Fruit fly (Drosophila melanogaster) whole organism, embryonic: ENCODE results near the gene Gga.

Experiments used
- Atf-2 ChIP-seq: fragments of 200-800 bp; sonication (Bioruptor generic); optimal IDR thresholded peaks from 2 replicates; lab custom pipeline; 2016; ENCODE audit warnings: missing biosample characterization, missing genetic modification characterization
- B-H1 ChIP-seq: fragments of 200-800 bp; sonication (Bioruptor generic); IDR thresholded peaks from 3 replicates; pipeline ENCODE4 v1.3.6; 2022; ENCODE audit warnings: missing biosample characterization, missing genetic modification characterization
- CG10147 ChIP-seq: fragments of 200-800 bp; sonication (Bioruptor generic); optimal IDR thresholded peaks from 2 replicates; lab custom pipeline; 2019; ENCODE audit warnings: missing biosample characterization, mild to moderate bottlenecking, missing genetic modification characterization, moderate library complexity
- CG10979 ChIP-seq: fragments of 200-800 bp; sonication (Bioruptor generic); optimal IDR thresholded peaks from 2 replicates; lab custom pipeline; 2018; ENCODE audit warnings: missing biosample characterization, mild to moderate bottlenecking, missing genetic modification characterization, moderate library complexity
- CG11247 ChIP-seq: fragments of 200-800 bp; sonication (Bioruptor generic); IDR thresholded peaks from 2 replicates; pipeline ENCODE4 v1.3.6; 2022; ENCODE audit warnings: missing biosample characterization, missing genetic modification characterization
- CG11723 ChIP-seq: fragments of 200-800 bp; sonication (Bioruptor generic); optimal IDR thresholded peaks from 2 replicates; lab custom pipeline; 2017; ENCODE audit warnings: missing biosample characterization, mild to moderate bottlenecking, missing genetic modification characterization
- CG12299 ChIP-seq: fragments of 200-800 bp; sonication (Bioruptor generic); optimal IDR thresholded peaks from 2 replicates; lab custom pipeline; 2018; ENCODE audit warnings: missing biosample characterization, mild to moderate bottlenecking, missing genetic modification characterization
- CG12391 ChIP-seq: fragments of 200-800 bp; sonication (Bioruptor generic); optimal IDR thresholded peaks from 3 replicates; lab custom pipeline; 2018; ENCODE audit warnings: missing biosample characterization, mild to moderate bottlenecking, missing genetic modification characterization, moderate library complexity
- CG13123 ChIP-seq: fragments of 200-800 bp; sonication (Bioruptor generic); optimal IDR thresholded peaks from 2 replicates; lab custom pipeline; 2016; ENCODE audit warnings: missing biosample characterization, missing genetic modification characterization
- CG17186 ChIP-seq: fragments of 200-800 bp; sonication (Bioruptor generic); optimal IDR thresholded peaks from 3 replicates; lab custom pipeline; 2017; ENCODE audit warnings: missing biosample characterization, missing genetic modification reagents, missing genetic modification characterization
- CG17829 ChIP-seq: fragments of 200-800 bp; optimal IDR thresholded peaks from 2 replicates; lab custom pipeline; 2019; ENCODE audit warnings: missing biosample characterization, mild to moderate bottlenecking, missing genetic modification characterization, moderate library complexity
- CG18262 ChIP-seq: fragments of 200-800 bp; optimal IDR thresholded peaks from 3 replicates; lab custom pipeline; 2019; ENCODE audit warnings: missing biosample characterization, mild to moderate bottlenecking, missing genetic modification characterization, moderate library complexity
- CG2129 ChIP-seq: fragments of 200-800 bp; sonication (Bioruptor generic); IDR thresholded peaks from 2 replicates; pipeline ENCODE4 v1.3.6; 2022; ENCODE audit warnings: missing biosample characterization, missing genetic modification characterization; ENCODE audit not compliant: partially characterized antibody
- CG30431 ChIP-seq: fragments of 200-800 bp; sonication (Bioruptor generic); optimal IDR thresholded peaks from 2 replicates; lab custom pipeline; 2017; ENCODE audit warnings: missing biosample characterization, missing genetic modification characterization
- CG32772 ChIP-seq: fragments of 200-800 bp; sonication (Bioruptor generic); IDR thresholded peaks from 2 replicates; pipeline ENCODE4 v1.3.6; 2022; ENCODE audit warnings: missing biosample characterization, missing genetic modification characterization
- CG6791 ChIP-seq: fragments of 200-800 bp; sonication (Bioruptor generic); IDR thresholded peaks from 3 replicates; pipeline ENCODE4 v1.3.6; 2022; ENCODE audit warnings: missing biosample characterization, missing genetic modification characterization; ENCODE audit not compliant: partially characterized antibody
- CG6813 ChIP-seq: fragments of 200-800 bp; sonication (Bioruptor generic); optimal IDR thresholded peaks from 2 replicates; lab custom pipeline; 2017; ENCODE audit warnings: missing biosample characterization, missing genetic modification characterization, mild to moderate bottlenecking, moderate library complexity, missing genetic modification reagents
- CG7928 ChIP-seq: fragments of 200-800 bp; sonication (Bioruptor generic); optimal IDR thresholded peaks from 2 replicates; lab custom pipeline; 2017; ENCODE audit warnings: missing biosample characterization, mild to moderate bottlenecking, missing genetic modification characterization
- CG7987 ChIP-seq: fragments of 200-800 bp; sonication (Bioruptor generic); optimal IDR thresholded peaks from 2 replicates; lab custom pipeline; 2018; ENCODE audit warnings: missing biosample characterization, mild to moderate bottlenecking, missing genetic modification characterization, moderate library complexity
- CG8924 ChIP-seq: fragments of 200-800 bp; optimal IDR thresholded peaks from 3 replicates; lab custom pipeline; 2019; ENCODE audit warnings: missing biosample characterization, mild to moderate bottlenecking, missing genetic modification characterization, moderate library complexity
- CG9727 ChIP-seq: fragments of 200-800 bp; sonication (Bioruptor generic); optimal IDR thresholded peaks from 3 replicates; lab custom pipeline; 2017; ENCODE audit warnings: missing biosample characterization, mild to moderate bottlenecking, missing genetic modification characterization
- CkIIα-i1 ChIP-seq: fragments of 200-800 bp; sonication (Bioruptor generic); IDR thresholded peaks from 2 replicates; pipeline ENCODE4 v1.3.6; 2022; ENCODE audit warnings: missing biosample characterization, missing genetic modification characterization
- D19B ChIP-seq: fragments of 200-800 bp; sonication (Bioruptor generic); optimal IDR thresholded peaks from 2 replicates; lab custom pipeline; 2017; ENCODE audit warnings: missing biosample characterization, mild to moderate bottlenecking, missing genetic modification characterization
- H2.0 ChIP-seq: fragments of 200-800 bp; sonication (Bioruptor generic); IDR thresholded peaks from 2 replicates; pipeline ENCODE4 v1.3.6; 2022; ENCODE audit warnings: missing biosample characterization, missing genetic modification characterization
- HLH54F ChIP-seq: fragments of 200-800 bp; sonication (Bioruptor generic); optimal IDR thresholded peaks from 3 replicates; lab custom pipeline; 2016; ENCODE audit warnings: missing biosample characterization, missing genetic modification characterization
- Lim3 ChIP-seq: fragments of 200-800 bp; sonication (Bioruptor generic); IDR thresholded peaks from 2 replicates; pipeline ENCODE4 v1.3.6; 2022; ENCODE audit warnings: missing biosample characterization, missing genetic modification characterization
- Med ChIP-seq: fragments of 200-800 bp; sonication (Bioruptor generic); peaks from one replicate; lab custom pipeline; 2016; ENCODE audit warnings: missing biosample characterization, missing genetic modification characterization, mild to moderate bottlenecking, inconsistent platforms, moderate library complexity
- Meics ChIP-seq: fragments of 200-800 bp; sonication (Bioruptor generic); optimal IDR thresholded peaks from 2 replicates; lab custom pipeline; 2017; ENCODE audit warnings: missing biosample characterization, mild to moderate bottlenecking, missing genetic modification characterization
- Nf-YB ChIP-seq: fragments of 200-800 bp; sonication (Bioruptor generic); optimal IDR thresholded peaks from 3 replicates; lab custom pipeline; 2019; ENCODE audit warnings: missing biosample characterization, mild to moderate bottlenecking, missing genetic modification characterization, moderate library complexity
- Sox102F ChIP-seq: fragments of 200-800 bp; sonication (Bioruptor generic); optimal IDR thresholded peaks from 2 replicates; lab custom pipeline; 2018; ENCODE audit warnings: missing biosample characterization, mild to moderate bottlenecking, missing genetic modification characterization, moderate library complexity
- ab ChIP-seq: fragments of 200-800 bp; sonication (Bioruptor generic); optimal IDR thresholded peaks from 2 replicates; lab custom pipeline; 2016; ENCODE audit warnings: missing biosample characterization, missing genetic modification characterization
- aop ChIP-seq: fragments of 200-800 bp; sonication (Bioruptor generic); IDR thresholded peaks from 2 replicates; pipeline ENCODE4 v1.3.6; 2022; ENCODE audit warnings: missing biosample characterization, missing genetic modification characterization
- crc ChIP-seq: fragments of 200-800 bp; sonication (Bioruptor generic); optimal IDR thresholded peaks from 2 replicates; lab custom pipeline; 2016; ENCODE audit warnings: missing biosample characterization, missing genetic modification characterization
- croc ChIP-seq: fragments of 200-800 bp; sonication (Bioruptor generic); conservative IDR thresholded peaks from 3 replicates; pipeline ENCODE4 v1.3.6; 2022; ENCODE audit warnings: missing biosample characterization, missing genetic modification characterization
- dati ChIP-seq: fragments of 200-800 bp; sonication (Bioruptor generic); IDR thresholded peaks from 2 replicates; pipeline ENCODE4 v1.3.6; 2022; ENCODE audit warnings: missing biosample characterization, missing genetic modification characterization
- ems ChIP-seq: fragments of 200-800 bp; sonication (Bioruptor generic); optimal IDR thresholded peaks from 3 replicates; lab custom pipeline; 2016; ENCODE audit warnings: missing biosample characterization, missing genetic modification characterization
- fd96Cb ChIP-seq: fragments of 200-800 bp; sonication (Bioruptor generic); optimal IDR thresholded peaks from 2 replicates; lab custom pipeline; 2018; ENCODE audit warnings: missing biosample characterization, mild to moderate bottlenecking, missing genetic modification characterization, moderate library complexity
- gcm ChIP-seq: fragments of 200-800 bp; sonication (Bioruptor generic); optimal IDR thresholded peaks from 2 replicates; lab custom pipeline; 2019; ENCODE audit warnings: missing biosample characterization, mild to moderate bottlenecking, missing genetic modification characterization, moderate library complexity
- grau ChIP-seq: fragments of 200-800 bp; optimal IDR thresholded peaks from 3 replicates; lab custom pipeline; 2019; ENCODE audit warnings: missing biosample characterization, mild to moderate bottlenecking, missing genetic modification characterization, moderate library complexity
- odd ChIP-seq: fragments of 200-800 bp; sonication (Bioruptor generic); optimal IDR thresholded peaks from 2 replicates; lab custom pipeline; 2017; ENCODE audit warnings: missing biosample characterization, mild to moderate bottlenecking, missing genetic modification characterization
- onecut ChIP-seq: fragments of 200-800 bp; sonication (Bioruptor generic); IDR thresholded peaks from 2 replicates; pipeline ENCODE4 v1.3.6; 2022; ENCODE audit warnings: missing biosample characterization, missing genetic modification characterization
- otp ChIP-seq: fragments of 200-800 bp; sonication (Bioruptor generic); IDR thresholded peaks from 3 replicates; pipeline ENCODE4, ENCODE4 v1.3.6; 2022; ENCODE audit warnings: missing biosample characterization, missing genetic modification characterization
- pb ChIP-seq: fragments of 200-800 bp; sonication (Bioruptor generic); optimal IDR thresholded peaks from 3 replicates; lab custom pipeline; 2016; ENCODE audit warnings: missing biosample characterization, missing genetic modification characterization
- pho ChIP-seq: fragments of 200-800 bp; sonication (Bioruptor generic); optimal IDR thresholded peaks from 2 replicates; lab custom pipeline; 2016; ENCODE audit warnings: missing biosample characterization, missing genetic modification characterization
- seq ChIP-seq: fragments of 200-800 bp; sonication (Bioruptor generic); IDR thresholded peaks from 2 replicates; pipeline ENCODE4 v1.3.6; 2022; ENCODE audit warnings: missing biosample characterization, missing genetic modification characterization
- shn ChIP-seq: fragments of 200-800 bp; sonication (Bioruptor generic); optimal IDR thresholded peaks from 3 replicates; lab custom pipeline; 2016; ENCODE audit warnings: missing biosample characterization, missing genetic modification characterization
- so ChIP-seq: fragments of 200-800 bp; sonication (Bioruptor generic); IDR thresholded peaks from 3 replicates; pipeline ENCODE4 v1.3.6; 2022; ENCODE audit warnings: missing biosample characterization, missing genetic modification characterization
- sqz ChIP-seq: fragments of 200-800 bp; sonication (Bioruptor generic); optimal IDR thresholded peaks from 3 replicates; lab custom pipeline; 2018; ENCODE audit warnings: missing biosample characterization, mild to moderate bottlenecking, missing genetic modification characterization
- sug ChIP-seq: fragments of 200-800 bp; optimal IDR thresholded peaks from 2 replicates; lab custom pipeline; 2019; ENCODE audit warnings: missing biosample characterization, mild to moderate bottlenecking, missing genetic modification characterization, moderate library complexity
- tio ChIP-seq: fragments of 200-800 bp; sonication (Bioruptor generic); optimal IDR thresholded peaks from 2 replicates; lab custom pipeline; 2017; ENCODE audit warnings: missing biosample characterization, missing genetic modification characterization, inconsistent platforms
- tup ChIP-seq: fragments of 200-800 bp; sonication (Bioruptor generic); optimal IDR thresholded peaks from 2 replicates; lab custom pipeline; 2016; ENCODE audit warnings: missing biosample characterization, mild to moderate bottlenecking, missing genetic modification characterization, moderate library complexity
- usp ChIP-seq: fragments of >200 bp; optimal IDR thresholded peaks from 2 replicates; lab custom pipeline; 2017; ENCODE audit warnings: missing biosample characterization, missing genetic modification characterization

Gene Gga

DNA sequence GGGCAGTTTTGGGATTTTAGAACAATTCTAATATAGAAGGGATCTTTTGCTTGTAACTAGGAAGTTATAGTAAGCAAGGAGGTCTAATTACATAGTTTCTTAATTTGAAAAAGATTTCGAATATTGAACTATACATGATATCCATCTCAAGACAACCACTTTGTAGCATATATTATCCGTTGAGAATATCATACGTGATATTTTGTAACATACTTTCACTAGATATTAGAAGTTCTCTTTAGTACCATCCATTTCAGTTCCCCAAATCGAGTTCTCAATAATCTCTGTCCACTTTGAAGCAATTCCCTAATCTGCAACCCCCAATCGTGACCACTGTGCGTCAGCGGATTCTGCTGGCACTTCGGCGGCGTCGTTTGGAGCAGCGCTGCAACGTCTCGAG lies 14.6 kb downstream of the Gga start (continued):
- TF ChIP-seq CG7987 (GFP tag; lab: Kevin White, UChicago), result no peak
- peak; percentile 39 for TF ChIP-seq CG12391 (tag; lab: Kevin White, UChicago)
- TF ChIP-seq onecut (GFP tag; lab: Robert Waterston, UW), result no peak
- TF ChIP-seq HLH54F, result no peak
- peak; percentile 50; the same call in 1 of the 2 replicates for TF ChIP-seq CG32772
- no peak for TF ChIP-seq CG11723 (GFP tag; lab: Kevin White, UChicago)
- TF ChIP-seq pb (GFP tag; lab: Kevin White, UChicago), result no peak
- no peak for TF ChIP-seq tio (GFP tag; lab: Kevin White, UChicago)
- TF ChIP-seq grau, result peak; percentile 25
- no peak for TF ChIP-seq odd (GFP tag; lab: Kevin White, UChicago)
- TF ChIP-seq so, result no peak
- no peak for TF ChIP-seq CG6791 (GFP tag; lab: Robert Waterston, UW)
- TF ChIP-seq CG11247, result no peak
- peak; percentile 1 for TF ChIP-seq Atf-2 (GFP tag; lab: Kevin White, UChicago)
- TF ChIP-seq CG7928 (GFP tag; lab: Kevin White, UChicago), result no peak
- no peak for TF ChIP-seq Sox102F (GFP tag; lab: Kevin White, UChicago)
- no peak for TF ChIP-seq sug (tag; lab: Kevin White, UChicago)
- no peak for TF ChIP-seq CG17186 (GFP tag; lab: Kevin White, UChicago)
- TF ChIP-seq Med (GFP tag; lab: Kevin White, UChicago), result peak; percentile 51
- no peak for TF ChIP-seq CG10147 (GFP tag; lab: Kevin White, UChicago)
- no peak for TF ChIP-seq aop
- no peak for TF ChIP-seq dati (GFP tag; lab: Robert Waterston, UW)
- no peak for TF ChIP-seq otp (GFP tag; lab: Robert Waterston, UW)
- TF ChIP-seq Nf-YB (GFP tag; lab: Kevin White, UChicago), result no peak
- TF ChIP-seq CG2129, result no peak
- no peak for TF ChIP-seq seq
- peak; percentile 19 for TF ChIP-seq gcm (GFP tag; lab: Kevin White, UChicago)
- peak; percentile 49 for TF ChIP-seq CG9727 (GFP tag; lab: Kevin White, UChicago)
- no peak for TF ChIP-seq usp (GFP tag; lab: Kevin White, UChicago)
- TF ChIP-seq crc (GFP tag; lab: Kevin White, UChicago), result no peak
- no peak for TF ChIP-seq sqz (GFP tag; lab: Kevin White, UChicago)
- no peak for TF ChIP-seq tup (GFP tag; lab: Kevin White, UChicago)
- TF ChIP-seq CG13123 (GFP tag; lab: Kevin White, UChicago), result no peak
- TF ChIP-seq pho, result no peak
- TF ChIP-seq shn (GFP tag; lab: Kevin White, UChicago), result no peak
- no peak for TF ChIP-seq ems (GFP tag; lab: Kevin White, UChicago)
- TF ChIP-seq Lim3 (GFP tag; lab: Robert Waterston, UW), result no peak
- no peak for TF ChIP-seq CkIIα-i1 (GFP tag; lab: Robert Waterston, UW)
- TF ChIP-seq CG6813 (GFP tag; lab: Kevin White, UChicago), result no peak
- TF ChIP-seq CG18262 (tag; lab: Kevin White, UChicago), result peak; percentile 67
- TF ChIP-seq CG8924 (tag; lab: Kevin White, UChicago), result peak; percentile 30
- no peak for TF ChIP-seq Meics (GFP tag; lab: Kevin White, UChicago)
- no peak for TF ChIP-seq B-H1 (GFP tag; lab: Robert Waterston, UW)
- TF ChIP-seq CG30431 (GFP tag; lab: Kevin White, UChicago), result no peak
- TF ChIP-seq CG10979, result peak; percentile 68
- no peak for TF ChIP-seq croc (GFP tag; lab: Robert Waterston, UW)
- no peak for TF ChIP-seq H2.0 (GFP tag; lab: Robert Waterston, UW)
- no peak for TF ChIP-seq D19B (GFP tag; lab: Kevin White, UChicago)
- TF ChIP-seq CG12299 (tag; lab: Kevin White, UChicago), result no peak
- peak; percentile 37 for TF ChIP-seq CG17829
- TF ChIP-seq ab (GFP tag; lab: Kevin White, UChicago), result no peak
- no peak for TF ChIP-seq fd96Cb (tag; lab: Kevin White, UChicago)
